Worm (Caenorhabditis elegans): ENCODE results near the gene Y57A10A.31.

DNA sequence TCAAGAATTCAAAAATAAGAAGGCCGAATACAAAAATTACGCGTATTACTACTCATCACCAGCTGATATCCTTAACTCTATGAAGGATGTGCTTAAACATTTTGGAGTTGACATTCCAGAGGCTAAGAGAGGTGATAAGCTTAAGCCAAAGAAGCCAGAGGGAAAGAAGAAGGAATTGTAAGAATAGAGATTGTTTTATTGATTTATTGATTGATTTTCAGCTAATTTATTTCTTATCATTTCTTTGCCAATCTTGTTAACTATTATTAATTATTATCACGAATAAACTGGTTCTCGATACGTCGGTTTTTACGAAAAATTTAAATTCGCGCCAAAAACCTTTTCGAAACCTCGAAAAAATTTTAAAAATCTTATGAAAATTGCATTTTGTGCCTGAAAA lies 47.4 kb upstream of the Y57A10A.31 start:
- TF ChIP-seq tbx-11 (GFP tag; IDR thresholded peaks at IDR 0.05) (no peak), ama-1 (optimal IDR thresholded peaks at IDR 0.05) (no peak), flt-1 (GFP tag; IDR thresholded peaks at IDR 0.05) (no peak), tbx-37 (GFP tag; conservative IDR thresholded peaks at IDR 0.05) (no peak), F13C5.2 (tag; optimal IDR thresholded peaks at IDR 0.05) (no peak), hmg-4 (GFP tag; optimal IDR thresholded peaks at IDR 0.05) (no peak), tra-4 (tag; optimal IDR thresholded peaks at IDR 0.05) (no peak), hmbx-1 (tag; optimal IDR thresholded peaks at IDR 0.05) (no peak), ceh-36 (tag; optimal IDR thresholded peaks at IDR 0.05) (no peak), ets-7 (tag; optimal IDR thresholded peaks at IDR 0.05) (no peak)

Data from whole organism, early embryonic.